Worm (Caenorhabditis elegans) whole organism, L4 larva: Measurements from ENCODE around the gene col-99.

Experiments used
- F26F4.8 ChIP-seq: fragments of 200-800 bp; sonication (Bioruptor generic); conservative IDR thresholded peaks from 2 replicates; pipeline ENCODE4 v1.3.6; 2022; ENCODE audit warnings: missing genetic modification characterization, missing compliant biosample characterization
- F37D6.2 ChIP-seq: sonication (generic microtip); optimal IDR thresholded peaks from 2 replicates; lab custom pipeline; 2016; ENCODE audit warnings: mild to moderate bottlenecking, missing genetic modification characterization, missing compliant biosample characterization
- F44E2.7 ChIP-seq: fragments of 200-800 bp; sonication (Bioruptor generic); IDR thresholded peaks from 2 replicates; pipeline ENCODE4 v2.1.2; 2022; ENCODE audit warnings: missing genetic modification characterization, missing compliant biosample characterization
- T26A8.4 ChIP-seq: fragments of 200-800 bp; sonication (Bioruptor generic); IDR thresholded peaks from 2 replicates; pipeline ENCODE4 v1.3.6; 2022; ENCODE audit warnings: missing genetic modification characterization, missing compliant biosample characterization
- ZK337.2 ChIP-seq: fragments of 200-800 bp; sonication (Bioruptor generic); IDR thresholded peaks from 2 replicates; pipeline ENCODE4 v1.3.6; 2022; ENCODE audit warnings: missing genetic modification reagents, missing genetic modification characterization, missing compliant biosample characterization
- ZK546.5 ChIP-seq, 2 experiments: sonication (generic microtip); optimal IDR thresholded peaks; 2 replicates each; lab custom pipeline; 2017; ENCODE audit warnings: missing biosample characterization in 2 of 2, missing genetic modification characterization in 2 of 2
- aha-1 ChIP-seq: fragments of 150-350 bp; peaks from one replicate; lab custom pipeline; 2014; ENCODE audit warnings: missing biosample characterization, missing genetic modification characterization
- ama-1 ChIP-seq: fragments of 150-350 bp; optimal IDR thresholded peaks from 2 replicates; lab custom pipeline; 2014; ENCODE audit warnings: inconsistent platforms, mixed read lengths
- attf-4 ChIP-seq: sonication (generic microtip); optimal IDR thresholded peaks from 3 replicates; lab custom pipeline; 2017; ENCODE audit warnings: missing biosample characterization, missing genetic modification characterization
- ceh-28 ChIP-seq: fragments of 150-350 bp; optimal IDR thresholded peaks from 2 replicates; lab custom pipeline; 2014; ENCODE audit warnings: missing biosample characterization, missing genetic modification reagents, missing genetic modification characterization
- ceh-32 ChIP-seq: sonication (generic microtip); optimal IDR thresholded peaks from 2 replicates; lab custom pipeline; 2016; ENCODE audit warnings: mild to moderate bottlenecking, missing genetic modification characterization, missing compliant biosample characterization; ENCODE audit not compliant: poor library complexity
- ceh-62 ChIP-seq: sonication (generic microtip); optimal IDR thresholded peaks from 2 replicates; lab custom pipeline; 2017; ENCODE audit warnings: missing biosample characterization, missing genetic modification characterization
- daf-16 ChIP-seq, 3 experiments: sonication (generic microtip); optimal IDR thresholded peaks; 2 replicates each; lab custom pipeline; 2016 to 2017; ENCODE audit warnings: missing genetic modification characterization in 3 of 3, missing genetic modification reagents in 3 of 3, mild to moderate bottlenecking in 2 of 3, missing compliant biosample characterization in 2 of 3, missing biosample characterization in 1 of 3, moderate library complexity in 1 of 3
- daf-19 ChIP-seq: fragments of 200-800 bp; sonication (Bioruptor generic); conservative IDR thresholded peaks from 2 replicates; pipeline ENCODE4 v1.3.6; 2022; ENCODE audit warnings: missing genetic modification characterization, missing compliant biosample characterization
- dmd-6 ChIP-seq: fragments of 200-800 bp; sonication (Bioruptor generic); IDR thresholded peaks from 2 replicates; pipeline ENCODE4 v1.3.6; 2022; ENCODE audit warnings: missing genetic modification reagents, missing genetic modification characterization, missing compliant biosample characterization
- dmd-8 ChIP-seq: fragments of 200-800 bp; sonication (Bioruptor generic); IDR thresholded peaks from 2 replicates; pipeline ENCODE4 v1.3.6; 2022; ENCODE audit warnings: missing genetic modification characterization, missing compliant biosample characterization
- dve-1 ChIP-seq: sonication (generic microtip); optimal IDR thresholded peaks from 2 replicates; lab custom pipeline; 2017; ENCODE audit warnings: antibody characterized with exemption, mild to moderate bottlenecking, missing genetic modification characterization, missing compliant biosample characterization; ENCODE audit not compliant: insufficient read depth
- egl-27 ChIP-seq: sonication (generic microtip); optimal IDR thresholded peaks from 3 replicates; lab custom pipeline; 2017; ENCODE audit warnings: missing biosample characterization, missing genetic modification reagents, missing genetic modification characterization
- egl-43 ChIP-seq: fragments of 200-800 bp; sonication (Bioruptor generic); IDR thresholded peaks from 2 replicates; pipeline ENCODE4 v1.3.6; 2022; ENCODE audit warnings: missing genetic modification reagents, missing genetic modification characterization, missing compliant biosample characterization
- fkh-10 ChIP-seq: fragments of 150-350 bp; optimal IDR thresholded peaks from 2 replicates; lab custom pipeline; 2014; ENCODE audit warnings: missing biosample characterization, missing genetic modification reagents, missing genetic modification characterization
- fos-1 ChIP-seq: fragments of 150-350 bp; optimal IDR thresholded peaks from 2 replicates; lab custom pipeline; 2014; ENCODE audit warnings: missing biosample characterization, missing genetic modification characterization
- hif-1 ChIP-seq, 2 experiments: sonication (generic microtip); optimal IDR thresholded peaks; 2 replicates each; lab custom pipeline; 2016 to 2017; ENCODE audit warnings: missing compliant biosample characterization in 2 of 2, missing genetic modification characterization in 2 of 2, missing genetic modification reagents in 2 of 2, missing genotype in 2 of 2, mild to moderate bottlenecking in 1 of 2
- hmg-1.1 ChIP-seq: fragments of 200-800 bp; sonication (Bioruptor generic); IDR thresholded peaks from 2 replicates; pipeline ENCODE4 v1.3.6; 2022; ENCODE audit warnings: missing genetic modification reagents, missing genetic modification characterization, missing compliant biosample characterization
- lin-39 ChIP-seq: fragments of 150-350 bp; optimal IDR thresholded peaks from 2 replicates; lab custom pipeline; 2014; ENCODE audit warnings: missing biosample characterization, missing genetic modification reagents, missing genetic modification characterization
- madf-9 ChIP-seq: fragments of 200-800 bp; sonication (Bioruptor generic); conservative IDR thresholded peaks from 2 replicates; pipeline ENCODE4 v1.3.6; 2022; ENCODE audit warnings: missing genetic modification reagents, missing genetic modification characterization, missing compliant biosample characterization
- mdl-1 ChIP-seq, 2 experiments: fragments of 150-350 bp in 1 of 2; sonication (generic microtip) in 1 of 2; optimal IDR thresholded peaks; 2 replicates each; lab custom pipeline; 2014 to 2017; ENCODE audit warnings: missing biosample characterization in 2 of 2, missing genetic modification characterization in 2 of 2
- mdt-29 ChIP-seq: fragments of 200-800 bp; sonication (Bioruptor generic); IDR thresholded peaks from 2 replicates; pipeline ENCODE4 v1.3.6; 2022; ENCODE audit warnings: missing genetic modification reagents, missing genetic modification characterization, missing compliant biosample characterization
- mep-1 ChIP-seq: fragments of 150-350 bp; sonication (generic microtip); optimal IDR thresholded peaks from 3 replicates; lab custom pipeline; 2014; ENCODE audit warnings: missing biosample characterization, missing genetic modification characterization
- mxl-2 ChIP-seq: fragments of 200-800 bp; sonication (Bioruptor generic); conservative IDR thresholded peaks from 2 replicates; pipeline ENCODE4 v1.3.6; 2022; ENCODE audit warnings: missing genetic modification reagents, missing genetic modification characterization, missing compliant biosample characterization
- nhr-11 ChIP-seq: fragments of 150-350 bp; optimal IDR thresholded peaks from 2 replicates; lab custom pipeline; 2014; ENCODE audit warnings: missing biosample characterization, missing genetic modification characterization
- nhr-28 ChIP-seq: fragments of 150-350 bp; optimal IDR thresholded peaks from 2 replicates; lab custom pipeline; 2014; ENCODE audit warnings: missing biosample characterization, missing genetic modification characterization
- nhr-41 ChIP-seq: fragments of 200-800 bp; sonication (Bioruptor generic); IDR thresholded peaks from 2 replicates; pipeline ENCODE4 v1.3.6; 2022; ENCODE audit warnings: missing genetic modification reagents, missing genetic modification characterization, missing compliant biosample characterization
- nhr-42 ChIP-seq: fragments of 200-800 bp; sonication (Bioruptor generic); IDR thresholded peaks from 2 replicates; pipeline ENCODE4 v1.3.6; 2022; ENCODE audit warnings: missing genetic modification characterization, missing compliant biosample characterization
- pha-4 ChIP-seq, 2 experiments: fragments of 150-350 bp in 1 of 2; fragments of 200-800 bp in 1 of 2; sonication (Bioruptor generic) in 1 of 2; IDR thresholded peaks in 1 of 2; optimal IDR thresholded peaks in 1 of 2; 2 replicates each; pipeline versions ENCODE4 v1.3.6 to Lab custom; 2014 to 2022; ENCODE audit warnings: missing genetic modification characterization in 2 of 2, missing genetic modification reagents in 2 of 2, missing biosample characterization in 1 of 2, missing compliant biosample characterization in 1 of 2
- sdz-12 ChIP-seq: fragments of 200-800 bp; sonication (Bioruptor generic); optimal IDR thresholded peaks from 2 replicates; lab custom pipeline; 2018; ENCODE audit warnings: mild to moderate bottlenecking, missing genetic modification characterization, missing compliant biosample characterization
- set-16 ChIP-seq: fragments of 200-800 bp; sonication (Bioruptor generic); IDR thresholded peaks from 2 replicates; pipeline ENCODE4 v1.3.6; 2022; ENCODE audit warnings: missing genetic modification reagents, missing genetic modification characterization, missing compliant biosample characterization
- spr-3 ChIP-seq: fragments of 200-800 bp; sonication (Bioruptor generic); optimal IDR thresholded peaks from 2 replicates; lab custom pipeline; 2018; ENCODE audit warnings: mild to moderate bottlenecking, missing genetic modification characterization, missing compliant biosample characterization
- tra-1 ChIP-seq: fragments of 200-800 bp; sonication (Bioruptor generic); IDR thresholded peaks from 2 replicates; pipeline ENCODE4 v1.3.6; 2022; ENCODE audit warnings: missing genetic modification reagents, missing genetic modification characterization, missing compliant biosample characterization
- unc-39 ChIP-seq: sonication (generic microtip); optimal IDR thresholded peaks from 2 replicates; lab custom pipeline; 2017; ENCODE audit warnings: missing biosample characterization, missing genetic modification characterization
- unc-62 ChIP-seq, 3 experiments: fragments of 150-350 bp in 1 of 3; sonication (generic microtip); optimal IDR thresholded peaks in 2 of 3; peaks in 1 of 3; 1 replicate in 1 of 3; 2 replicates in 2 of 3; lab custom pipeline; 2014 to 2017; ENCODE audit warnings: missing biosample characterization in 3 of 3, missing genetic modification characterization in 3 of 3, missing genetic modification reagents in 3 of 3, missing genotype in 1 of 3
- zfp-2 ChIP-seq: sonication (generic microtip); optimal IDR thresholded peaks from 2 replicates; lab custom pipeline; 2016; ENCODE audit warnings: mild to moderate bottlenecking, missing genetic modification characterization, missing compliant biosample characterization
- zfp-3 ChIP-seq: fragments of 200-800 bp; sonication (Bioruptor generic); conservative IDR thresholded peaks from 2 replicates; pipeline ENCODE4 v1.3.6; 2022; ENCODE audit warnings: missing genetic modification reagents, missing genetic modification characterization, missing compliant biosample characterization
- zip-2 ChIP-seq: fragments of 150-350 bp; optimal IDR thresholded peaks from 2 replicates; lab custom pipeline; 2014; ENCODE audit warnings: missing biosample characterization, missing genetic modification characterization

Gene col-99

DNA sequence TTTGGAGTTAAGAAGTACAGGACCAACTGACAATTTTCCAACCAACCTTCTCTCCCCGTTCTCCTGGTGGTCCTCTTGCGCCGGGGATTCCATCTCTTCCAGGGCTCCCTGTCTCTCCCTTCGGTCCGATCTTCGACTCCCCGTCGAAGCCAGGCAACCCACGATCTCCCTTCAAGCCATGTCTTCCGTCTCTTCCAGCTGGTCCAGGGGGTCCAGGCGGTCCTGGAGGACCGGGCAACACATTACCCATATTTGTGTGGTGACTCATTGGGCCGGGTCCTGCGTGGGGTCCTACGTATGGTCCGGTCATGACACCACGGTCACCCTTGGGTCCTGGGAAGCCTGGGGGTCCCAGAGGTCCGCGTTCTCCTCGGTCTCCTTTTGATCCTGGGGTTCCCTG lies 6.7 kb downstream of the col-99 start:
- no peak for TF ChIP-seq aha-1 (tag; lab: Kevin White, UChicago)
- no peak for TF ChIP-seq zfp-3 (GFP tag; lab: Robert Waterston, UW)
- TF ChIP-seq ZK337.2 (GFP tag; lab: Robert Waterston, UW) = no peak
- no peak for TF ChIP-seq hmg-1.1 (GFP tag; lab: Robert Waterston, UW)
- peak; percentile 89 for TF ChIP-seq set-16
- peak in 1 of 2 experiments; percentile 82 for TF ChIP-seq unc-62 (GFP tag; optimal IDR thresholded peaks at IDR 0.05 in 1 of 2; lab: Kevin White, UChicago)
- TF ChIP-seq unc-62 (tag; optimal IDR thresholded peaks at IDR 0.05; lab: Kevin White, UChicago) = no peak
- TF ChIP-seq mep-1 = no peak
- TF ChIP-seq, all 104 proteins: peak for 2

ce11 chrIV:139652-140051 lies 8.1 kb downstream of the col-99 start:
- TF ChIP-seq egl-43 (0 out of 2 replicates have a peak, but pooled peaks have one; percentile 12), ceh-62 (tag; lab: Kevin White, UChicago) (no peak), ama-1 (lab: Kevin White, UChicago) (no peak), ceh-28 (tag; lab: Kevin White, UChicago) (no peak), set-16 (peak; percentile 95), aha-1 (tag; lab: Kevin White, UChicago) (peak; percentile 93), F44E2.7 (GFP tag; lab: Robert Waterston, UW) (0 out of 2 replicates have a peak, but pooled peaks have one; percentile 24)

ce11 chrIV:133968-134367 lies 13.8 kb downstream of the col-99 start:
- TF ChIP-seq F26F4.8 (GFP tag; lab: Robert Waterston, UW) = no peak
- peak; percentile 15 for TF ChIP-seq aha-1 (tag; lab: Kevin White, UChicago)

- TF ChIP-seq lin-39 (tag; lab: Kevin White, UChicago) = no peak
- no peak for TF ChIP-seq nhr-28 (tag; lab: Kevin White, UChicago)
- no peak for TF ChIP-seq egl-27 (tag; lab: Kevin White, UChicago)
- TF ChIP-seq unc-39 = no peak
- TF ChIP-seq nhr-42 (GFP tag; lab: Robert Waterston, UW) = no peak
- peak; percentile 46 for TF ChIP-seq fkh-10
- TF ChIP-seq zfp-3 (GFP tag; lab: Robert Waterston, UW) = no peak
- TF ChIP-seq mdt-29 (GFP tag; lab: Robert Waterston, UW) = no peak
- no peak for TF ChIP-seq daf-19 (GFP tag; lab: Robert Waterston, UW)
- no peak for TF ChIP-seq ceh-32 (tag; lab: Kevin White, UChicago)
- no peak for TF ChIP-seq ZK546.5 (tag; optimal IDR thresholded peaks at IDR 0.05; lab: Kevin White, UChicago)
- no peak for TF ChIP-seq T26A8.4 (GFP tag; lab: Robert Waterston, UW)
- no peak for TF ChIP-seq ZK337.2 (GFP tag; lab: Robert Waterston, UW)
- TF ChIP-seq F37D6.2 (tag; lab: Kevin White, UChicago) = no peak
- TF ChIP-seq dve-1 (tag; lab: Kevin White, UChicago) = peak; percentile 20
- TF ChIP-seq mdl-1 (tag; optimal IDR thresholded peaks at IDR 0.05; lab: Kevin White, UChicago) = peak in 1 of 2 experiments; percentile 89
- no peak for TF ChIP-seq dmd-6 (GFP tag; lab: Robert Waterston, UW)
- TF ChIP-seq tra-1 (GFP tag; lab: Robert Waterston, UW) = no peak
- no peak for TF ChIP-seq daf-16 (GFP tag; optimal IDR thresholded peaks at IDR 0.05; lab: Kevin White, UChicago)
- no peak for TF ChIP-seq daf-16 (tag; optimal IDR thresholded peaks at IDR 0.05; lab: Kevin White, UChicago)
- no peak for TF ChIP-seq dmd-8
- no peak for TF ChIP-seq zip-2 (tag; lab: Kevin White, UChicago)
- TF ChIP-seq fos-1 (tag; lab: Kevin White, UChicago) = no peak
- peak in 1 of 2 experiments; percentile 43 for TF ChIP-seq hif-1 (tag; optimal IDR thresholded peaks at IDR 0.05; lab: Kevin White, UChicago)
- no peak for TF ChIP-seq zfp-2 (tag; lab: Kevin White, UChicago)
- no peak for TF ChIP-seq nhr-41 (GFP tag; lab: Robert Waterston, UW)
- peak in 1 of 2 experiments; percentile 45 for TF ChIP-seq unc-62 (GFP tag; optimal IDR thresholded peaks at IDR 0.05 in 1 of 2; lab: Kevin White, UChicago)
- TF ChIP-seq unc-62 (tag; optimal IDR thresholded peaks at IDR 0.05; lab: Kevin White, UChicago) = no peak
- no peak for TF ChIP-seq mxl-2 (GFP tag; lab: Robert Waterston, UW)
- no peak for TF ChIP-seq pha-4 (GFP tag; IDR thresholded peaks at IDR 0.05; lab: Robert Waterston, UW)
- no peak for TF ChIP-seq pha-4 (tag; optimal IDR thresholded peaks at IDR 0.05; lab: Kevin White, UChicago)
- no peak for TF ChIP-seq spr-3 (GFP tag; lab: Kevin White, UChicago)
- TF ChIP-seq nhr-11 (tag; lab: Kevin White, UChicago) = no peak
- TF ChIP-seq hmg-1.1 (GFP tag; lab: Robert Waterston, UW) = peak; percentile 69; the same call in 1 of the 2 replicates
- TF ChIP-seq attf-4 = no peak
- TF ChIP-seq egl-43 = no peak
- no peak for TF ChIP-seq madf-9 (GFP tag; lab: Robert Waterston, UW)
- no peak for TF ChIP-seq sdz-12 (GFP tag; lab: Kevin White, UChicago)
Measured at ce11 chrIV:132095-132494, 15.6 kb downstream of the col-99 start, which contains the start of gene daf-1. Gene daf-1, plus strand, starts transcription at chrIV:132416.
